Fruit fly (Drosophila melanogaster): Measurements from ENCODE around the gene CG18302.

CG18302 gene

dm6 chr2L:10534022-10534421 lies at the start of gene CG18302:
TSS of gene CG18302 (plus strand) at chr2L:10534322.
- no peak for TF ChIP-seq h (GFP tag; optimal IDR thresholded peaks at IDR 0.05)
- no peak for TF ChIP-seq Mio (GFP tag; optimal IDR thresholded peaks at IDR 0.05)
- no peak for TF ChIP-seq pan (optimal IDR thresholded peaks at IDR 0.05)
- no peak for TF ChIP-seq Abd-B (GFP tag; optimal IDR thresholded peaks at IDR 0.05)
- no peak for TF ChIP-seq foxo (GFP tag; optimal IDR thresholded peaks at IDR 0.05)
- TF ChIP-seq woc (GFP tag; optimal IDR thresholded peaks at IDR 0.05), result no peak
- TF ChIP-seq usp (GFP tag; optimal IDR thresholded peaks at IDR 0.05), result no peak
- no peak for TF ChIP-seq CG32264 (GFP tag; optimal IDR thresholded peaks at IDR 0.05)
- no peak for TF ChIP-seq Myc (optimal IDR thresholded peaks at IDR 0.05)
- TF ChIP-seq br (GFP tag; optimal IDR thresholded peaks at IDR 0.05), result no peak
- no peak for TF ChIP-seq dmrt93B (GFP tag; optimal IDR thresholded peaks at IDR 0.05)
- TF ChIP-seq rgr (GFP tag; optimal IDR thresholded peaks at IDR 0.05), result no peak
- no peak for TF ChIP-seq fru (GFP tag; optimal IDR thresholded peaks at IDR 0.05)
- TF ChIP-seq Vsx2 (GFP tag; optimal IDR thresholded peaks at IDR 0.05; ENCODE audit: partially characterized antibody), result no peak
- no peak for TF ChIP-seq CrebA (GFP tag; optimal IDR thresholded peaks at IDR 0.05; ENCODE audit: borderline replicate concordance)
- TF ChIP-seq lola (GFP tag; optimal IDR thresholded peaks at IDR 0.05), result no peak

- no peak for TF ChIP-seq dl (GFP tag; optimal IDR thresholded peaks at IDR 0.05; ENCODE audit: insufficient read depth in 1 of 2, partially characterized antibody in 2 of 2)
- no peak for TF ChIP-seq lola (GFP tag; optimal IDR thresholded peaks at IDR 0.05)
- no peak for TF ChIP-seq Hr83 (GFP tag; optimal IDR thresholded peaks at IDR 0.05; ENCODE audit: poor library complexity, severe bottlenecking)
- TF ChIP-seq tai (GFP tag; optimal IDR thresholded peaks at IDR 0.05), result no peak
- TF ChIP-seq psq (GFP tag; optimal IDR thresholded peaks at IDR 0.05), result peak; percentile 1
- peak; percentile 15 for TF ChIP-seq OdsH (GFP tag; optimal IDR thresholded peaks at IDR 0.05)
- TF ChIP-seq usp (GFP tag; optimal IDR thresholded peaks at IDR 0.05), result no peak
- peak; percentile 44 for TF ChIP-seq sv (GFP tag; optimal IDR thresholded peaks at IDR 0.05)
- no peak for TF ChIP-seq fru (GFP tag; optimal IDR thresholded peaks at IDR 0.05)
- TF ChIP-seq Vsx2 (GFP tag; optimal IDR thresholded peaks at IDR 0.05; ENCODE audit: partially characterized antibody), result no peak
- no peak for TF ChIP-seq Jra (GFP tag; optimal IDR thresholded peaks at IDR 0.05)
- no peak for TF ChIP-seq woc (GFP tag; optimal IDR thresholded peaks at IDR 0.05)
- no peak for TF ChIP-seq Abd-B (GFP tag; optimal IDR thresholded peaks at IDR 0.05)
- TF ChIP-seq Sp1 (GFP tag; optimal IDR thresholded peaks at IDR 0.05), result no peak
- TF ChIP-seq CG9705 (GFP tag; optimal IDR thresholded peaks at IDR 0.05), result no peak
- no peak for TF ChIP-seq Dfd (GFP tag; optimal IDR thresholded peaks at IDR 0.05)
- no peak for TF ChIP-seq N (GFP tag; optimal IDR thresholded peaks at IDR 0.05)
- TF ChIP-seq dsf (GFP tag; optimal IDR thresholded peaks at IDR 0.05; ENCODE audit: borderline replicate concordance), result no peak
- TF ChIP-seq HLH106 (tag; optimal IDR thresholded peaks at IDR 0.05), result no peak
- TF ChIP-seq ey (GFP tag; optimal IDR thresholded peaks at IDR 0.05), result no peak
- no peak for TF ChIP-seq Mio (GFP tag; optimal IDR thresholded peaks at IDR 0.05)
- no peak for TF ChIP-seq CrebA (GFP tag; optimal IDR thresholded peaks at IDR 0.05; ENCODE audit: borderline replicate concordance)
- TF ChIP-seq sage (GFP tag; optimal IDR thresholded peaks at IDR 0.05), result no peak
- TF ChIP-seq rgr (GFP tag; optimal IDR thresholded peaks at IDR 0.05), result no peak
- no peak for TF ChIP-seq dmrt93B (GFP tag; optimal IDR thresholded peaks at IDR 0.05)
- no peak for TF ChIP-seq pan (optimal IDR thresholded peaks at IDR 0.05)
Observed at dm6 chr2L:10488484-10489223, 45.5 kb upstream of the CG18302 start, which contains the start of the genes Cog4 and CG6144. TSS of gene Cog4 (minus strand) at chr2L:10488622. TSS of gene CG6144 (plus strand) at chr2L:10488694.

dm6 chr2L:10491354-10491753 lies 42.8 kb upstream of the CG18302 start, which contains the start of gene CG13144:
TSS of gene CG13144 (minus strand) at chr2L:10491454.
- no peak for TF ChIP-seq CG32264 (GFP tag; optimal IDR thresholded peaks at IDR 0.05)

- no peak for TF ChIP-seq foxo (GFP tag; optimal IDR thresholded peaks at IDR 0.05)
- TF ChIP-seq dmrt93B (GFP tag; optimal IDR thresholded peaks at IDR 0.05), result no peak
- TF ChIP-seq Mio (GFP tag; optimal IDR thresholded peaks at IDR 0.05), result no peak
- TF ChIP-seq sage (GFP tag; optimal IDR thresholded peaks at IDR 0.05), result no peak
- no peak for TF ChIP-seq br (GFP tag; optimal IDR thresholded peaks at IDR 0.05)
- no peak for TF ChIP-seq woc (GFP tag; optimal IDR thresholded peaks at IDR 0.05)
Observed at dm6 chr2L:10495495-10495894, 38.6 kb upstream of the CG18302 start.

Data from whole organism, wandering third instar larva.